Fruit fly (Drosophila melanogaster) whole organism, embryonic: ENCODE data around the gene cni.
A peak's percentile ranks its signal among the peaks of the same experiment; 100 is the strongest.

Experiments
- Atf-2 ChIP-seq: fragments of 200-800 bp; sonication (Bioruptor generic); optimal IDR thresholded peaks from 2 replicates; lab custom pipeline; 2016; ENCODE audit warnings: missing biosample characterization, missing genetic modification characterization
- Atf3 ChIP-seq: fragments of 200-800 bp; sonication (Bioruptor generic); optimal IDR thresholded peaks from 3 replicates; lab custom pipeline; 2016; ENCODE audit warnings: missing biosample characterization, missing genetic modification characterization
- BtbVII ChIP-seq: fragments of 200-800 bp; sonication (Bioruptor generic); optimal IDR thresholded peaks from 3 replicates; lab custom pipeline; 2017; ENCODE audit warnings: missing biosample characterization, mild to moderate bottlenecking, missing genetic modification characterization
- CG10565 ChIP-seq: fragments of 200-800 bp; sonication (Bioruptor generic); optimal IDR thresholded peaks from 3 replicates; lab custom pipeline; 2016; ENCODE audit warnings: missing biosample characterization, mild to moderate bottlenecking, missing genetic modification characterization
- CG10979 ChIP-seq: fragments of 200-800 bp; sonication (Bioruptor generic); optimal IDR thresholded peaks from 2 replicates; lab custom pipeline; 2018; ENCODE audit warnings: missing biosample characterization, mild to moderate bottlenecking, missing genetic modification characterization, moderate library complexity
- CG11085 ChIP-seq: fragments of 200-800 bp; sonication (Bioruptor generic); IDR thresholded peaks from 2 replicates; pipeline ENCODE4 v1.3.6; 2022; ENCODE audit warnings: missing biosample characterization, missing genetic modification characterization
- CG11504 ChIP-seq: fragments of 200-800 bp; sonication (Bioruptor generic); optimal IDR thresholded peaks from 3 replicates; lab custom pipeline; 2019; ENCODE audit warnings: missing biosample characterization, mild to moderate bottlenecking, missing genetic modification characterization, moderate library complexity
- CG12769 ChIP-seq: fragments of 200-800 bp; sonication (Bioruptor generic); optimal IDR thresholded peaks from 2 replicates; lab custom pipeline; 2019; ENCODE audit warnings: missing biosample characterization, mild to moderate bottlenecking, missing genetic modification characterization, moderate library complexity
- CG15073 ChIP-seq: fragments of 200-800 bp; sonication (Bioruptor generic); optimal IDR thresholded peaks from 2 replicates; lab custom pipeline; 2016; ENCODE audit warnings: missing biosample characterization, missing genetic modification characterization
- CG15601 ChIP-seq: fragments of 200-800 bp; sonication (Bioruptor generic); optimal IDR thresholded peaks from 3 replicates; lab custom pipeline; 2019; ENCODE audit warnings: missing biosample characterization, mild to moderate bottlenecking, missing genetic modification characterization, moderate library complexity
- CG16863 ChIP-seq: fragments of 200-800 bp; sonication (Bioruptor generic); optimal IDR thresholded peaks from 3 replicates; lab custom pipeline; 2016; ENCODE audit warnings: missing biosample characterization, missing genetic modification characterization
- CG17912 ChIP-seq: fragments of 200-800 bp; sonication (Bioruptor generic); optimal IDR thresholded peaks from 2 replicates; lab custom pipeline; 2018; ENCODE audit warnings: missing biosample characterization, mild to moderate bottlenecking, missing genetic modification characterization
- CG2202 ChIP-seq: fragments of 200-800 bp; sonication (Bioruptor generic); optimal IDR thresholded peaks from 2 replicates; lab custom pipeline; 2018; ENCODE audit warnings: missing biosample characterization, mild to moderate bottlenecking, missing genetic modification characterization
- CG2875 ChIP-seq: fragments of 200-800 bp; sonication (Bioruptor generic); optimal IDR thresholded peaks from 2 replicates; lab custom pipeline; 2017; ENCODE audit warnings: missing biosample characterization, mild to moderate bottlenecking, missing genetic modification characterization, missing genetic modification reagents
- CG3163 ChIP-seq: fragments of 200-800 bp; sonication (Bioruptor generic); optimal IDR thresholded peaks from 3 replicates; lab custom pipeline; 2016; ENCODE audit warnings: missing biosample characterization, missing genetic modification characterization
- CG33213 ChIP-seq: fragments of 200-800 bp; sonication (Bioruptor generic); optimal IDR thresholded peaks from 3 replicates; lab custom pipeline; 2016; ENCODE audit warnings: missing biosample characterization, missing genetic modification characterization
- CG3995 ChIP-seq: fragments of 200-800 bp; sonication (Bioruptor generic); optimal IDR thresholded peaks from 3 replicates; lab custom pipeline; 2016; ENCODE audit warnings: missing biosample characterization, missing genetic modification characterization
- CG6175 ChIP-seq: fragments of 200-800 bp; sonication (Bioruptor generic); IDR thresholded peaks from 3 replicates; pipeline ENCODE4 v1.3.6; 2022; ENCODE audit warnings: missing biosample characterization, missing genetic modification characterization
- CG6683 ChIP-seq: fragments of 200-800 bp; sonication (Bioruptor generic); optimal IDR thresholded peaks from 2 replicates; lab custom pipeline; 2017; ENCODE audit warnings: missing biosample characterization, mild to moderate bottlenecking, missing genetic modification characterization, missing genetic modification reagents
- CG7372 ChIP-seq: fragments of 200-800 bp; sonication (Bioruptor generic); IDR thresholded peaks from 2 replicates; pipeline ENCODE4 v1.3.6; 2022; ENCODE audit warnings: missing biosample characterization, missing genetic modification characterization
- CG7556 ChIP-seq: fragments of 200-800 bp; sonication (Bioruptor generic); optimal IDR thresholded peaks from 2 replicates; lab custom pipeline; 2017; ENCODE audit warnings: missing biosample characterization, mild to moderate bottlenecking, missing genetic modification characterization
- CG8388 ChIP-seq: fragments of 200-800 bp; sonication (Bioruptor generic); optimal IDR thresholded peaks from 2 replicates; lab custom pipeline; 2019; ENCODE audit warnings: missing biosample characterization, mild to moderate bottlenecking, missing genetic modification characterization, moderate library complexity
- CG8944 ChIP-seq: fragments of 200-800 bp; sonication (Bioruptor generic); optimal IDR thresholded peaks from 3 replicates; lab custom pipeline; 2016; ENCODE audit warnings: missing biosample characterization, missing genetic modification characterization
- CHES-1-like ChIP-seq: fragments of 200-800 bp; sonication (Bioruptor generic); optimal IDR thresholded peaks from 2 replicates; lab custom pipeline; 2016; ENCODE audit warnings: missing biosample characterization, missing genetic modification characterization
- D19A ChIP-seq: fragments of 200-800 bp; optimal IDR thresholded peaks from 3 replicates; lab custom pipeline; 2019; ENCODE audit warnings: missing biosample characterization, mild to moderate bottlenecking, missing genetic modification characterization, moderate library complexity
- Eip74EF ChIP-seq, 2 experiments: fragments of 200-800 bp in 1 of 2; fragments of >200 bp in 1 of 2; sonication (Bioruptor generic) in 1 of 2; optimal IDR thresholded peaks; 2 replicates each; lab custom pipeline; 2017 to 2019; ENCODE audit warnings: missing biosample characterization in 2 of 2, missing genetic modification characterization in 2 of 2, mild to moderate bottlenecking in 1 of 2, moderate library complexity in 1 of 2
- H2.0 ChIP-seq: fragments of 200-800 bp; sonication (Bioruptor generic); IDR thresholded peaks from 2 replicates; pipeline ENCODE4 v1.3.6; 2022; ENCODE audit warnings: missing biosample characterization, missing genetic modification characterization
- HLH54F ChIP-seq: fragments of 200-800 bp; sonication (Bioruptor generic); optimal IDR thresholded peaks from 3 replicates; lab custom pipeline; 2016; ENCODE audit warnings: missing biosample characterization, missing genetic modification characterization
- Hmr ChIP-seq: fragments of 200-800 bp; sonication (Bioruptor generic); optimal IDR thresholded peaks from 3 replicates; lab custom pipeline; 2017; ENCODE audit warnings: mild to moderate bottlenecking, missing biosample characterization, missing genetic modification reagents, missing genetic modification characterization
- NFAT ChIP-seq: fragments of 200-800 bp; sonication (Bioruptor generic); IDR thresholded peaks from 2 replicates; pipeline ENCODE4 v1.3.6; 2022; ENCODE audit warnings: missing biosample characterization, missing genetic modification characterization
- Poxn ChIP-seq: fragments of 200-800 bp; sonication (Bioruptor generic); IDR thresholded peaks from 2 replicates; pipeline ENCODE4 v1.3.6; 2022; ENCODE audit warnings: missing biosample characterization, missing genetic modification characterization
- Ravus ChIP-seq: fragments of 200-800 bp; sonication (Bioruptor generic); IDR thresholded peaks from 2 replicates; pipeline ENCODE4 v1.3.6; 2022; ENCODE audit warnings: missing biosample characterization, missing genetic modification characterization
- Sry-β ChIP-seq: fragments of 200-800 bp; sonication (Bioruptor generic); optimal IDR thresholded peaks from 2 replicates; lab custom pipeline; 2018; ENCODE audit warnings: missing biosample characterization, mild to moderate bottlenecking, missing genetic modification characterization, moderate library complexity
- Sry-δ ChIP-seq: fragments of 200-800 bp; sonication (Bioruptor generic); optimal IDR thresholded peaks from 2 replicates; lab custom pipeline; 2016; ENCODE audit warnings: missing biosample characterization, missing genetic modification characterization
- ara ChIP-seq: fragments of 200-800 bp; sonication (Bioruptor generic); IDR thresholded peaks from 2 replicates; pipeline ENCODE4 v1.3.6; 2022; ENCODE audit warnings: missing biosample characterization, missing genetic modification characterization
- chinmo ChIP-seq: fragments of 200-800 bp; sonication (Bioruptor generic); IDR thresholded peaks from 4 replicates; pipeline ENCODE4 v1.3.6; 2022; ENCODE audit warnings: missing biosample characterization, missing genetic modification characterization; ENCODE audit not compliant: partially characterized antibody
- crc ChIP-seq: fragments of 200-800 bp; sonication (Bioruptor generic); optimal IDR thresholded peaks from 2 replicates; lab custom pipeline; 2016; ENCODE audit warnings: missing biosample characterization, missing genetic modification characterization
- dan ChIP-seq: fragments of 200-800 bp; sonication (Bioruptor generic); IDR thresholded peaks from 2 replicates; pipeline ENCODE4 v1.3.6; 2022; ENCODE audit warnings: missing biosample characterization, missing genetic modification characterization
- fd3F ChIP-seq: fragments of 200-800 bp; sonication (Bioruptor generic); optimal IDR thresholded peaks from 2 replicates; lab custom pipeline; 2018; ENCODE audit warnings: missing biosample characterization, mild to moderate bottlenecking, missing genetic modification characterization, moderate library complexity
- fru ChIP-seq: fragments of >200 bp; optimal IDR thresholded peaks from 2 replicates; lab custom pipeline; 2017
- grau ChIP-seq: fragments of 200-800 bp; optimal IDR thresholded peaks from 3 replicates; lab custom pipeline; 2019; ENCODE audit warnings: missing biosample characterization, mild to moderate bottlenecking, missing genetic modification characterization, moderate library complexity
- gt ChIP-seq: fragments of 200-800 bp; sonication (Bioruptor generic); IDR thresholded peaks from 2 replicates; pipeline ENCODE4 v1.3.6; 2022; ENCODE audit warnings: missing biosample characterization, missing genetic modification characterization
- jigr1 ChIP-seq: fragments of 200-800 bp; sonication (Bioruptor generic); IDR thresholded peaks from 3 replicates; pipeline ENCODE4 v1.3.6; 2022; ENCODE audit warnings: missing biosample characterization, missing genetic modification characterization
- knrl ChIP-seq: fragments of 200-800 bp; sonication (Bioruptor generic); IDR thresholded peaks from 3 replicates; pipeline ENCODE4 v1.3.6; 2022; ENCODE audit warnings: missing biosample characterization, missing genetic modification characterization; ENCODE audit not compliant: partially characterized antibody
- p53 ChIP-seq: fragments of 200-800 bp; sonication (Bioruptor generic); optimal IDR thresholded peaks from 2 replicates; lab custom pipeline; 2016; ENCODE audit warnings: missing biosample characterization, missing genetic modification characterization
- pita ChIP-seq: fragments of 200-800 bp; sonication (Bioruptor generic); optimal IDR thresholded peaks from 2 replicates; lab custom pipeline; 2017; ENCODE audit warnings: missing biosample characterization, mild to moderate bottlenecking, missing genetic modification characterization
- pzg ChIP-seq: fragments of 200-800 bp; sonication (Bioruptor generic); optimal IDR thresholded peaks from 3 replicates; lab custom pipeline; 2018; ENCODE audit warnings: missing biosample characterization, mild to moderate bottlenecking, missing genetic modification characterization, moderate library complexity
- scrt ChIP-seq: fragments of 200-800 bp; sonication (Bioruptor generic); optimal IDR thresholded peaks from 2 replicates; lab custom pipeline; 2018; ENCODE audit warnings: missing biosample characterization, mild to moderate bottlenecking, missing genetic modification characterization, moderate library complexity
- stc ChIP-seq: fragments of 200-800 bp; sonication (Bioruptor generic); IDR thresholded peaks from 2 replicates; pipeline ENCODE4 v1.3.6; 2022; ENCODE audit warnings: missing biosample characterization, missing genetic modification characterization
- trem ChIP-seq: fragments of 200-800 bp; optimal IDR thresholded peaks from 3 replicates; lab custom pipeline; 2019; ENCODE audit warnings: missing biosample characterization, mild to moderate bottlenecking, missing genetic modification characterization, moderate library complexity
- unc-4 ChIP-seq: fragments of 200-800 bp; sonication (Bioruptor generic); IDR thresholded peaks from 2 replicates; pipeline ENCODE4 v1.3.6; 2022; ENCODE audit warnings: missing biosample characterization, missing genetic modification characterization; ENCODE audit not compliant: partially characterized antibody

The cni gene

dm6 chr2L:16302773-16303279, 7.7 kb downstream of the cni start, which contains the start of gene GMF (continued):
- TF ChIP-seq CG2875 (GFP tag; lab: Kevin White, UChicago), result no peak
- TF ChIP-seq trem (tag; lab: Kevin White, UChicago), result peak; percentile 61
- TF ChIP-seq gt (GFP tag; lab: Robert Waterston, UW), result no peak
- peak; percentile 53 for TF ChIP-seq CG3995 (GFP tag; lab: Kevin White, UChicago)
- no peak for TF ChIP-seq Atf3 (GFP tag; lab: Kevin White, UChicago)
- no peak for TF ChIP-seq Sry-β (GFP tag; lab: Kevin White, UChicago)
- peak; percentile 1 for TF ChIP-seq CG16863
- TF ChIP-seq CG10565 (GFP tag; lab: Kevin White, UChicago), result no peak
- peak; percentile 61 for TF ChIP-seq Sry-δ (GFP tag; lab: Kevin White, UChicago)
- TF ChIP-seq crc (GFP tag; lab: Kevin White, UChicago), result no peak
- no peak for TF ChIP-seq CG17912 (GFP tag; lab: Kevin White, UChicago)
- TF ChIP-seq HLH54F, result peak; percentile 7
- TF ChIP-seq fd3F (GFP tag; lab: Kevin White, UChicago), result no peak
- no peak for TF ChIP-seq Atf-2 (GFP tag; lab: Kevin White, UChicago)
- TF ChIP-seq dan (GFP tag; lab: Robert Waterston, UW), result no peak
- TF ChIP-seq Eip74EF (GFP tag; optimal IDR thresholded peaks at IDR 0.05; lab: Kevin White, UChicago), result peak in 1 of 2 experiments; percentile 0
- TF ChIP-seq D19A (tag; lab: Kevin White, UChicago), result no peak
- TF ChIP-seq CG15601 (tag; lab: Kevin White, UChicago), result peak; percentile 53
- peak; percentile 67; the same call in 1 of the 3 replicates for TF ChIP-seq jigr1 (GFP tag; lab: Robert Waterston, UW)
- TF ChIP-seq Ravus (GFP tag; lab: Robert Waterston, UW), result no peak
- no peak for TF ChIP-seq CG11504 (tag; lab: Kevin White, UChicago)
- TF ChIP-seq CG11085 (GFP tag; lab: Robert Waterston, UW), result no peak
- no peak for TF ChIP-seq Hmr (GFP tag; lab: Kevin White, UChicago)
- TF ChIP-seq CG33213 (GFP tag; lab: Kevin White, UChicago), result no peak
- no peak for TF ChIP-seq H2.0 (GFP tag; lab: Robert Waterston, UW)
- TF ChIP-seq pita (GFP tag; lab: Kevin White, UChicago), result no peak
- TF ChIP-seq BtbVII (GFP tag; lab: Kevin White, UChicago), result no peak
- TF ChIP-seq CG8388 (GFP tag; lab: Kevin White, UChicago), result peak; percentile 54
- no peak for TF ChIP-seq scrt (GFP tag; lab: Kevin White, UChicago)
- TF ChIP-seq grau (tag; lab: Kevin White, UChicago), result peak; percentile 43
- TF ChIP-seq CHES-1-like, result peak; percentile 35
- peak; percentile 60 for TF ChIP-seq pzg (GFP tag; lab: Kevin White, UChicago)
- TF ChIP-seq unc-4 (GFP tag; lab: Robert Waterston, UW), result peak; percentile 21; the same call in 1 of the 2 replicates
- TF ChIP-seq CG6175 (GFP tag; lab: Robert Waterston, UW), result no peak
- TF ChIP-seq chinmo (GFP tag; lab: Robert Waterston, UW), result no peak
- TF ChIP-seq fru (lab: Kevin White, UChicago), result no peak
- no peak for TF ChIP-seq CG6683
- no peak for TF ChIP-seq Poxn
- no peak for TF ChIP-seq ara (GFP tag; lab: Robert Waterston, UW)
- peak; percentile 30 for TF ChIP-seq CG7556 (GFP tag; lab: Kevin White, UChicago)
- TF ChIP-seq CG12769 (tag; lab: Kevin White, UChicago), result no peak
- TF ChIP-seq p53 (GFP tag; lab: Kevin White, UChicago), result no peak
- TF ChIP-seq CG7372, result no peak
- TF ChIP-seq CG10979 (tag; lab: Kevin White, UChicago), result peak; percentile 63
- no peak for TF ChIP-seq CG2202 (tag; lab: Kevin White, UChicago)
- no peak for TF ChIP-seq NFAT
- no peak for TF ChIP-seq CG3163 (GFP tag; lab: Kevin White, UChicago)
- TF ChIP-seq CG15073 (GFP tag; lab: Kevin White, UChicago), result no peak
- TF ChIP-seq CG8944 (GFP tag; lab: Kevin White, UChicago), result no peak
- TF ChIP-seq knrl (GFP tag; lab: Robert Waterston, UW), result peak; percentile 46; the same call in 2 of the 3 replicates
- TF ChIP-seq stc, result no peak
